Worm (Caenorhabditis elegans): ENCODE results near the gene T01D3.1.
A peak's percentile ranks its signal among the peaks of the same experiment; 100 is the strongest.

The T01D3.1 gene

ce11 chrV:13671911-13672639 is 17.6 kb upstream of the T01D3.1 start, which contains the start of the genes mip-2 and F58G11.4 (continued):
- TF ChIP-seq aptf-3 (GFP tag; IDR thresholded peaks at IDR 0.05), result no peak
- TF ChIP-seq lin-54 (GFP tag; optimal IDR thresholded peaks at IDR 0.05), result peak; percentile 32
- no peak for TF ChIP-seq ceh-58 (GFP tag; IDR thresholded peaks at IDR 0.05)
- peak; percentile 37 for TF ChIP-seq efl-1 (GFP tag; optimal IDR thresholded peaks at IDR 0.05)
- TF ChIP-seq lsy-27 (tag; optimal IDR thresholded peaks at IDR 0.05; ENCODE audit: borderline replicate concordance, insufficient read depth), result no peak
- TF ChIP-seq mcd-1 (GFP tag; IDR thresholded peaks at IDR 0.05), result 0 out of 2 replicates have a peak, but pooled peaks have one; percentile 25
- TF ChIP-seq ekl-4 (GFP tag; IDR thresholded peaks at IDR 0.05), result no peak
- TF ChIP-seq rcor-1 (GFP tag; IDR thresholded peaks at IDR 0.05), result peak; percentile 9; the same call in 1 of the 2 replicates
- TF ChIP-seq dpff-1 (tag; optimal IDR thresholded peaks at IDR 0.05), result no peak
- peak; percentile 90 for TF ChIP-seq lsl-1 (GFP tag; optimal IDR thresholded peaks at IDR 0.05)
- TF ChIP-seq D2030.7 (GFP tag; IDR thresholded peaks at IDR 0.05), result peak; percentile 43
- TF ChIP-seq tbp1 (GFP tag; optimal IDR thresholded peaks at IDR 0.05), result peak; percentile 3
- TF ChIP-seq ztf-18 (tag; optimal IDR thresholded peaks at IDR 0.05), result peak; percentile 73
- no peak for TF ChIP-seq akir-1 (GFP tag; optimal IDR thresholded peaks at IDR 0.05)
- TF ChIP-seq ztf-26 (tag; optimal IDR thresholded peaks at IDR 0.05), result no peak
- TF ChIP-seq pbrm-1 (GFP tag; IDR thresholded peaks at IDR 0.05), result peak; percentile 55; the same call in 1 of the 2 replicates
- peak; percentile 96 for TF ChIP-seq hsf-1 (GFP tag; IDR thresholded peaks at IDR 0.05)
- TF ChIP-seq madf-8 (GFP tag; conservative IDR thresholded peaks at IDR 0.05), result peak; percentile 93
- no peak for TF ChIP-seq let-607 (tag; optimal IDR thresholded peaks at IDR 0.05)

DNA sequence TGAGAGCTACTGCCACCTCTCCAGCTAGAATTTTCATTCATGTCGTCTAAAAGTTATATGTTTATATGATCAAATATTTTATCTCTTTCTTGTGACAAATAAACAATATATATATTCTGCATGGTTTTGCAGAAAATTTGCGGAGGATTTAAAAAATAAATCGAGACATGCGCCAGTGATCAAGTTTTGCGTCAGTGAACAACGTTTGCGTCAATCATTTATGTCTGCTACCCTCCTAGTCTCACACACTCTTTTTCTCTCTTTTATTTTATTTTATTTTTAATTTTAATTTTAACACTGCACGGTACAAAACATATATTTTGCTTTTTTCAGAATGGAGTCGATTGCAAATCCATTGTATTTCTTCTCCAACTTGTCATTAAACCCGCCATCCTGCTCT is 11.2 kb upstream of the T01D3.1 start, which contains the start of the genes tag-65 and ccz-1:
Gene tag-65 (minus strand): TSS at position 46 of the 400 bp plus-strand sequence.
Gene ccz-1 (plus strand): TSS at position 334 of the 400 bp plus-strand sequence.
- TF ChIP-seq madf-6 (GFP tag; IDR thresholded peaks at IDR 0.05) (peak; percentile 85), hrde-1 (tag; optimal IDR thresholded peaks at IDR 0.05; ENCODE audit: borderline replicate concordance) (no peak), snpc-4 (GFP tag; optimal IDR thresholded peaks at IDR 0.05) (peak; percentile 44), snpc-4 (tag; optimal IDR thresholded peaks at IDR 0.05) (peak; percentile 50 to 82 (median 74)), mel-28 (tag; optimal IDR thresholded peaks at IDR 0.05; ENCODE audit: borderline replicate concordance) (no peak), rpc-1 (optimal IDR thresholded peaks at IDR 0.05) (no peak), rpc-1 (tag; optimal IDR thresholded peaks at IDR 0.05) (no peak), madf-8 (GFP tag; conservative IDR thresholded peaks at IDR 0.05) (peak; percentile 68), ztf-25 (GFP tag; IDR thresholded peaks at IDR 0.05) (no peak), somi-1 (GFP tag; optimal IDR thresholded peaks at IDR 0.05) (peak; percentile 29), let-607 (tag; optimal IDR thresholded peaks at IDR 0.05) (peak in 1 of 2 experiments; percentile 59), unc-62 (GFP tag; optimal IDR thresholded peaks at IDR 0.05) (no peak), rcor-1 (GFP tag; IDR thresholded peaks at IDR 0.05) (peak; percentile 89), atf-7 (tag; optimal IDR thresholded peaks at IDR 0.05) (peak; percentile 30), efl-1 (GFP tag; optimal IDR thresholded peaks at IDR 0.05) (peak; percentile 53), pha-4 (tag; optimal IDR thresholded peaks at IDR 0.05) (peak; percentile 13), mcd-1 (GFP tag; IDR thresholded peaks at IDR 0.05) (peak; percentile 88), lin-54 (GFP tag; optimal IDR thresholded peaks at IDR 0.05) (peak; percentile 89), cebp-2 (GFP tag; IDR thresholded peaks at IDR 0.05) (no peak), snpc-3.4 (tag; optimal IDR thresholded peaks at IDR 0.05) (peak; percentile 55), nhr-90 (tag; optimal IDR thresholded peaks at IDR 0.05) (no peak), athp-1 (tag; optimal IDR thresholded peaks at IDR 0.05) (peak; percentile 28), F39B2.1 (GFP tag; IDR thresholded peaks at IDR 0.05) (no peak), let-526 (GFP tag; IDR thresholded peaks at IDR 0.05) (no peak), K11D2.4 (GFP tag; IDR thresholded peaks at IDR 0.05) (peak; percentile 68; the same call in 1 of the 2 replicates), ztf-28 (GFP tag; IDR thresholded peaks at IDR 0.05) (no peak), F57A8.1 (GFP tag; optimal IDR thresholded peaks at IDR 0.05) (no peak), hsf-1 (GFP tag; IDR thresholded peaks at IDR 0.05) (peak; percentile 81), attf-3 (GFP tag; conservative IDR thresholded peaks at IDR 0.05) (peak; percentile 57; the same call in 1 of the 2 replicates), F57C9.4 (tag; optimal IDR thresholded peaks at IDR 0.05) (no peak), ceh-100 (GFP tag; IDR thresholded peaks at IDR 0.05) (peak; percentile 79), bed-1 (GFP tag; IDR thresholded peaks at IDR 0.05) (no peak), madf-10 (tag; optimal IDR thresholded peaks at IDR 0.05) (peak; percentile 43), B0261.1 (tag; optimal IDR thresholded peaks at IDR 0.05) (no peak)

Measured in whole organism, young adult.